Fruit fly (Drosophila melanogaster) whole organism, wandering third instar larva: ENCODE measurements around the gene Lint-1.

ENCODE experiments used
- CrebA ChIP-seq: fragments of 200-800 bp; sonication (Bioruptor generic); optimal IDR thresholded peaks from 2 replicates; lab custom pipeline; 2016; ENCODE audit warnings: missing biosample characterization, mild to moderate bottlenecking, missing genetic modification characterization, borderline replicate concordance
- Hnf4 ChIP-seq: fragments of 200-800 bp; sonication (Bioruptor generic); optimal IDR thresholded peaks from 2 replicates; lab custom pipeline; 2016; ENCODE audit warnings: missing biosample characterization, mild to moderate bottlenecking, missing genetic modification characterization
- brk ChIP-seq: fragments of 200-800 bp; sonication (Bioruptor generic); optimal IDR thresholded peaks from 2 replicates; lab custom pipeline; 2016; ENCODE audit warnings: missing biosample characterization, mild to moderate bottlenecking, missing genetic modification characterization
- ey ChIP-seq: fragments of 200-800 bp; sonication (Bioruptor generic); optimal IDR thresholded peaks from 2 replicates; lab custom pipeline; 2016; ENCODE audit warnings: missing biosample characterization, missing genetic modification characterization
- tai ChIP-seq: sonication (Bioruptor generic); optimal IDR thresholded peaks from 2 replicates; lab custom pipeline; 2016; ENCODE audit warnings: missing biosample characterization, missing genetic modification characterization

DNA sequence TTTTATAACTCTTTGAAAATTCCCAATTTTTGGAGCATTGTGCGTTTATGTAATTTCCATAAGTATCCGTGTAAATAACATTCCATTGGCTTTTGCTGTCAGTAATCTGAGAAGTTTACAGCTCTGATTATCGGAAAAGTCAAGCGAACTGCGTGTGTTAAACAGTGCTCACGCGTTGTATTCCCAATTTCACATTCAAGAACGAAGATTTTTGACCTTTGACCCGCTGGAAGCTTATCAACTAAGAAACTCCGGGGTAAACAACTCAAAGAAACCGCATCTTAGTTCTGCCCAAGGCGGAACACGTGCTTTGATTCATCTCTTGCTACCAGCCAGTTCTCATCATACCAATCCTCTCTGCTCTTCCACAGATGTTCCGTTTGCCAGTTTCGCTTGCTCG is 39.5 kb upstream of the Lint-1 start:
- TF ChIP-seq CrebA: no peak
- no peak for TF ChIP-seq brk
- no peak for TF ChIP-seq ey (GFP tag; lab: Kevin White, UChicago)
- TF ChIP-seq Hnf4 (GFP tag; lab: Kevin White, UChicago): no peak
- TF ChIP-seq tai (GFP tag; lab: Kevin White, UChicago): no peak
